Fruit fly (Drosophila melanogaster): ENCODE measurements around the gene TyrR.

The TyrR gene

DNA sequence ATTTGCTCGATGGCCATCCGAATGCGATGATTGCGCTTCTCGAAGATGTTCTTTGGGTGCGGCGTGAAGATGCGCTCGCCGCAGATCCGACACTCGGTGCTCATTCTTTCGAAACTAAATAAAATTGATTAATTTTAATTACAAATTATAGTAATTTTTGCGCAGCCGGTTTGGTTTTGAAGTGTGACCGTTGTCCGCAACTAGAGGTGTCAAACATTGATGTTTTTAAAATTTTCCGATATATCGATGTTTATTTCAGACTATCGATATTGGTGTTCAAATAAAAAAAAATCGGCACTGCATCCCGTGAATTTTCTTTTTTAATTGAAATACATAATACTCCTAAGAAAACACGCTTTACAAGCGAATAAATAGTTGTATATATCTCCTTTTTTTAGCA, 46.0 kb upstream of the TyrR start, which contains the start of gene Odj (continued):
- TF ChIP-seq CG3281 (GFP tag; optimal IDR thresholded peaks at IDR 0.05) (no peak), Hand (GFP tag; optimal IDR thresholded peaks at IDR 0.05) (no peak), D19B (GFP tag; optimal IDR thresholded peaks at IDR 0.05) (no peak), CG6854 (GFP tag; optimal IDR thresholded peaks at IDR 0.05) (no peak), tio (GFP tag; optimal IDR thresholded peaks at IDR 0.05) (no peak), al (GFP tag; IDR thresholded peaks at IDR 0.05) (no peak), mirr (GFP tag; optimal IDR thresholded peaks at IDR 0.05) (no peak), tna (GFP tag; IDR thresholded peaks at IDR 0.05; ENCODE audit: partially characterized antibody) (peak; percentile 79), HHEX (GFP tag; optimal IDR thresholded peaks at IDR 0.05) (no peak), nom (GFP tag; optimal IDR thresholded peaks at IDR 0.05) (no peak), Vsx1 (GFP tag; optimal IDR thresholded peaks at IDR 0.05) (no peak), H15 (GFP tag; IDR thresholded peaks at IDR 0.05) (no peak), shn (GFP tag; optimal IDR thresholded peaks at IDR 0.05) (no peak), Optix (GFP tag; IDR thresholded peaks at IDR 0.05) (no peak), chif (GFP tag; optimal IDR thresholded peaks at IDR 0.05) (no peak), sob (GFP tag; IDR thresholded peaks at IDR 0.05) (0 out of 2 replicates have a peak, but pooled peaks have one; percentile 7), sc (optimal IDR thresholded peaks at IDR 0.05) (no peak), sc (GFP tag; optimal IDR thresholded peaks at IDR 0.05) (no peak), Camta (GFP tag; optimal IDR thresholded peaks at IDR 0.05) (no peak), Lpt (GFP tag; optimal IDR thresholded peaks at IDR 0.05) (no peak), Hmx (GFP tag; optimal IDR thresholded peaks at IDR 0.05) (no peak), dan (GFP tag; IDR thresholded peaks at IDR 0.05) (no peak), her (GFP tag; optimal IDR thresholded peaks at IDR 0.05) (no peak), tx (GFP tag; optimal IDR thresholded peaks at IDR 0.05) (no peak), slbo (GFP tag; IDR thresholded peaks at IDR 0.05) (peak; percentile 44; the same call in 1 of the 2 replicates), disco-r (GFP tag; optimal IDR thresholded peaks at IDR 0.05) (no peak), br (optimal IDR thresholded peaks at IDR 0.05) (no peak), CG2678 (tag; optimal IDR thresholded peaks at IDR 0.05) (no peak), trem (tag; optimal IDR thresholded peaks at IDR 0.05) (peak; percentile 64), fd102C (GFP tag; optimal IDR thresholded peaks at IDR 0.05) (no peak), CG8281 (tag; optimal IDR thresholded peaks at IDR 0.05) (no peak), abd-A (tag; optimal IDR thresholded peaks at IDR 0.05) (no peak), CG17328 (GFP tag; IDR thresholded peaks at IDR 0.05) (no peak), jing (GFP tag; optimal IDR thresholded peaks at IDR 0.05) (no peak), CG12219 (GFP tag; optimal IDR thresholded peaks at IDR 0.05) (no peak), Bdp1 (GFP tag; optimal IDR thresholded peaks at IDR 0.05) (no peak), CG1529 (GFP tag; optimal IDR thresholded peaks at IDR 0.05) (no peak), Scr (GFP tag; IDR thresholded peaks at IDR 0.05; ENCODE audit: partially characterized antibody) (peak; percentile 95), Pdp1 (GFP tag; optimal IDR thresholded peaks at IDR 0.05) (no peak), CG6654 (GFP tag; optimal IDR thresholded peaks at IDR 0.05) (no peak), CG7271 (tag; optimal IDR thresholded peaks at IDR 0.05) (no peak), amos (GFP tag; IDR thresholded peaks at IDR 0.05; ENCODE audit: partially characterized antibody) (peak; percentile 96), corto (GFP tag; optimal IDR thresholded peaks at IDR 0.05) (no peak), vfl (GFP tag; optimal IDR thresholded peaks at IDR 0.05) (no peak), CG32767 (GFP tag; IDR thresholded peaks at IDR 0.05) (no peak), bab2 (GFP tag; optimal IDR thresholded peaks at IDR 0.05) (no peak), Drgx (GFP tag; IDR thresholded peaks at IDR 0.05) (no peak), E2f2 (GFP tag; IDR thresholded peaks at IDR 0.05) (peak; percentile 81), Xbp1 (GFP tag; optimal IDR thresholded peaks at IDR 0.05) (peak; percentile 20), Sox100B (GFP tag; optimal IDR thresholded peaks at IDR 0.05) (no peak), TFAM (GFP tag; optimal IDR thresholded peaks at IDR 0.05) (no peak), Doc3 (GFP tag; IDR thresholded peaks at IDR 0.05; ENCODE audit: partially characterized antibody) (peak; percentile 94)

Measured in whole organism, embryonic.